Worm (Caenorhabditis elegans) whole organism, early embryonic: Measurements from ENCODE around the gene C54E10.3.

Experiments
- F13C5.2 ChIP-seq: sonication (generic microtip); optimal IDR thresholded peaks from 2 replicates; lab custom pipeline; 2017; ENCODE audit warnings: mild to moderate bottlenecking, missing genetic modification characterization, inconsistent platforms, missing compliant biosample characterization
- aly-1 ChIP-seq: sonication (generic microtip); optimal IDR thresholded peaks from 2 replicates; lab custom pipeline; 2016; ENCODE audit warnings: missing genetic modification characterization, missing compliant biosample characterization
- ama-1 ChIP-seq: fragments of 150-350 bp; optimal IDR thresholded peaks from 2 replicates; lab custom pipeline; 2014
- ceh-13 ChIP-seq: fragments of 200-800 bp; sonication (Bioruptor generic); optimal IDR thresholded peaks from 2 replicates; lab custom pipeline; 2018; ENCODE audit warnings: mild to moderate bottlenecking, missing genetic modification characterization, missing compliant biosample characterization
- flt-1 ChIP-seq: fragments of 200-800 bp; sonication (Bioruptor generic); IDR thresholded peaks from 2 replicates; pipeline ENCODE4 v1.3.6; 2022; ENCODE audit warnings: missing genetic modification characterization, missing compliant biosample characterization
- hmbx-1 ChIP-seq: sonication (generic microtip); optimal IDR thresholded peaks from 2 replicates; lab custom pipeline; 2016; ENCODE audit warnings: mild to moderate bottlenecking, missing genetic modification characterization, missing compliant biosample characterization
- hmg-4 ChIP-seq: fragments of 200-800 bp; sonication (Bioruptor generic); optimal IDR thresholded peaks from 2 replicates; lab custom pipeline; 2018; ENCODE audit warnings: mild to moderate bottlenecking, missing genetic modification characterization, missing compliant biosample characterization
- hnd-1 ChIP-seq: sonication (generic microtip); optimal IDR thresholded peaks from 2 replicates; lab custom pipeline; 2016; ENCODE audit warnings: missing genetic modification characterization, missing compliant biosample characterization
- scrt-1 ChIP-seq: fragments of 200-800 bp; sonication (Bioruptor generic); IDR thresholded peaks from 2 replicates; pipeline ENCODE4 v1.3.6; 2022; ENCODE audit warnings: missing genetic modification characterization, missing compliant biosample characterization
- sea-1 ChIP-seq: fragments of 200-800 bp; sonication (Bioruptor generic); conservative IDR thresholded peaks from 2 replicates; pipeline ENCODE4 v1.3.6; 2022; ENCODE audit warnings: missing genetic modification characterization, missing compliant biosample characterization
- tbx-11 ChIP-seq: fragments of 200-800 bp; sonication (Bioruptor generic); IDR thresholded peaks from 2 replicates; pipeline ENCODE4 v1.3.6; 2022; ENCODE audit warnings: missing genetic modification characterization, missing compliant biosample characterization
- tra-4 ChIP-seq: sonication (generic microtip); optimal IDR thresholded peaks from 2 replicates; lab custom pipeline; 2017; ENCODE audit warnings: missing genetic modification characterization, missing compliant biosample characterization

ce11 chrV:18771390-18771789, 39.4 kb upstream of the C54E10.3 start, which contains the start of gene clec-256:
- TF ChIP-seq ama-1 (lab: Kevin White, UChicago) (no peak), aly-1 (tag; lab: Kevin White, UChicago) (no peak), tbx-11 (GFP tag; lab: Robert Waterston, UW) (no peak), sea-1 (no peak), flt-1 (GFP tag; lab: Robert Waterston, UW) (no peak), tra-4 (tag; lab: Kevin White, UChicago) (no peak), scrt-1 (GFP tag; lab: Robert Waterston, UW) (no peak), hmg-4 (no peak), F13C5.2 (tag; lab: Kevin White, UChicago) (no peak), hmbx-1 (tag; lab: Kevin White, UChicago) (no peak), hnd-1 (tag; lab: Kevin White, UChicago) (no peak), ceh-13 (GFP tag; lab: Kevin White, UChicago) (no peak)
